Fruit fly (Drosophila melanogaster): ENCODE measurements around the gene CG11403.

DNA sequence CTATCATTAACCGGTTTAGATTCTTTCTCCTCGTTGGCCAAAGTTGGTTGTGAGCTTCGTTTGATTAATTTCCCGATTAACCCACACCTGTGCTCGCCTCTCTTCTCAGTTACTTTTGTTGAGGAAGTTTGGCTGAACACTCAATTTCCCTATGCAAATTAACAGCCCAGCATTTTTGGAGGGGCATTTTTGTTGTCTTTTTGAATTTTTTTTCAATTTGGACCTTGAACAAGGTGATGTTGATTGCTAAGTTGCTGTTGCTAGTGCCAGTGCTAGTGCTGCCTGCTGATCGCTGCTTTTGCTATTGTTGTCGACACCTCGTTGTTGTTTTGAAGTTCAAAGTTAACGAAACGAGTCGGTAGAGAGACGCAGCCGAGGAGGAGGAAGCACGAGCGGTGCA lies 27.9 kb upstream of the CG11403 start:
- TF ChIP-seq HLH3B (GFP tag; IDR thresholded peaks at IDR 0.05): no peak
- TF ChIP-seq stc (GFP tag; IDR thresholded peaks at IDR 0.05): no peak
- TF ChIP-seq Dll (GFP tag; IDR thresholded peaks at IDR 0.05; ENCODE audit: partially characterized antibody): no peak
- TF ChIP-seq insv (GFP tag; optimal IDR thresholded peaks at IDR 0.05): no peak
- TF ChIP-seq dm (GFP tag; optimal IDR thresholded peaks at IDR 0.05): no peak
- TF ChIP-seq slou (GFP tag; optimal IDR thresholded peaks at IDR 0.05): no peak
- TF ChIP-seq MTF-1 (GFP tag; optimal IDR thresholded peaks at IDR 0.05; ENCODE audit: borderline replicate concordance): no peak
